Worm (Caenorhabditis elegans) whole organism, L4 larva: ENCODE data around the gene nkat-1.
A peak's percentile ranks its signal among the peaks of the same experiment; 100 is the strongest.

Experiments
- Y105C5A.15 ChIP-seq: fragments of 200-800 bp; sonication (Bioruptor generic); IDR thresholded peaks from 2 replicates; pipeline ENCODE4 v1.3.6; 2022; ENCODE audit warnings: missing genetic modification characterization, missing compliant biosample characterization
- Y75B8A.6 ChIP-seq: fragments of 200-800 bp; sonication (Bioruptor generic); IDR thresholded peaks from 2 replicates; pipeline ENCODE4 v1.3.6; 2022; ENCODE audit warnings: missing genetic modification reagents, missing genetic modification characterization, missing compliant biosample characterization
- aha-1 ChIP-seq: fragments of 150-350 bp; peaks from one replicate; lab custom pipeline; 2014; ENCODE audit warnings: missing biosample characterization, missing genetic modification characterization
- ama-1 ChIP-seq: fragments of 150-350 bp; optimal IDR thresholded peaks from 2 replicates; lab custom pipeline; 2014; ENCODE audit warnings: inconsistent platforms, mixed read lengths
- arid-1 ChIP-seq: fragments of 200-800 bp; sonication (Bioruptor generic); conservative IDR thresholded peaks from 2 replicates; pipeline ENCODE4 v1.3.6; 2022; ENCODE audit warnings: missing genetic modification reagents, missing genetic modification characterization, missing compliant biosample characterization
- attf-4 ChIP-seq: sonication (generic microtip); optimal IDR thresholded peaks from 3 replicates; lab custom pipeline; 2017; ENCODE audit warnings: missing biosample characterization, missing genetic modification characterization
- ceh-62 ChIP-seq: sonication (generic microtip); optimal IDR thresholded peaks from 2 replicates; lab custom pipeline; 2017; ENCODE audit warnings: missing biosample characterization, missing genetic modification characterization
- ceh-82 ChIP-seq: sonication (generic microtip); optimal IDR thresholded peaks from 2 replicates; lab custom pipeline; 2017; ENCODE audit warnings: missing biosample characterization, missing genetic modification characterization
- daf-16 ChIP-seq, 3 experiments: sonication (generic microtip); optimal IDR thresholded peaks; 2 replicates each; lab custom pipeline; 2016 to 2017; ENCODE audit warnings: missing genetic modification characterization in 3 of 3, missing genetic modification reagents in 3 of 3, mild to moderate bottlenecking in 2 of 3, missing compliant biosample characterization in 2 of 3, missing biosample characterization in 1 of 3, moderate library complexity in 1 of 3
- daf-19 ChIP-seq: fragments of 200-800 bp; sonication (Bioruptor generic); conservative IDR thresholded peaks from 2 replicates; pipeline ENCODE4 v1.3.6; 2022; ENCODE audit warnings: missing genetic modification characterization, missing compliant biosample characterization
- dmd-6 ChIP-seq: fragments of 200-800 bp; sonication (Bioruptor generic); IDR thresholded peaks from 2 replicates; pipeline ENCODE4 v1.3.6; 2022; ENCODE audit warnings: missing genetic modification reagents, missing genetic modification characterization, missing compliant biosample characterization
- dmd-8 ChIP-seq: fragments of 200-800 bp; sonication (Bioruptor generic); IDR thresholded peaks from 2 replicates; pipeline ENCODE4 v1.3.6; 2022; ENCODE audit warnings: missing genetic modification characterization, missing compliant biosample characterization
- dmd-9 ChIP-seq: fragments of 200-800 bp; sonication (Bioruptor generic); IDR thresholded peaks from 2 replicates; pipeline ENCODE4 v1.3.6; 2022; ENCODE audit warnings: missing genetic modification reagents, missing genetic modification characterization, missing compliant biosample characterization
- dpl-1 ChIP-seq: fragments of 150-350 bp; optimal IDR thresholded peaks from 2 replicates; lab custom pipeline; 2014; ENCODE audit warnings: missing biosample characterization, missing genetic modification reagents, missing genetic modification characterization
- duxl-1 ChIP-seq: sonication (generic microtip); optimal IDR thresholded peaks from 2 replicates; lab custom pipeline; 2016; ENCODE audit warnings: mild to moderate bottlenecking, missing genetic modification characterization, moderate library complexity, missing compliant biosample characterization; ENCODE audit not compliant: poor library complexity
- dve-1 ChIP-seq: sonication (generic microtip); optimal IDR thresholded peaks from 2 replicates; lab custom pipeline; 2017; ENCODE audit warnings: antibody characterized with exemption, mild to moderate bottlenecking, missing genetic modification characterization, missing compliant biosample characterization; ENCODE audit not compliant: insufficient read depth
- fos-1 ChIP-seq: fragments of 150-350 bp; optimal IDR thresholded peaks from 2 replicates; lab custom pipeline; 2014; ENCODE audit warnings: missing biosample characterization, missing genetic modification characterization
- gei-8 ChIP-seq: fragments of 200-800 bp; sonication (Bioruptor generic); optimal IDR thresholded peaks from 2 replicates; lab custom pipeline; 2018; ENCODE audit warnings: mild to moderate bottlenecking, missing genetic modification characterization, missing compliant biosample characterization
- hlh-11 ChIP-seq: fragments of 200-800 bp; sonication (Bioruptor generic); optimal IDR thresholded peaks from 2 replicates; lab custom pipeline; 2018; ENCODE audit warnings: mild to moderate bottlenecking, missing genetic modification characterization, missing compliant biosample characterization
- hlh-30 ChIP-seq: sonication (generic microtip); optimal IDR thresholded peaks from 2 replicates; lab custom pipeline; 2017; ENCODE audit warnings: antibody characterized with exemption, mild to moderate bottlenecking, missing genetic modification characterization, missing compliant biosample characterization; ENCODE audit not compliant: insufficient read depth
- hmg-1.1 ChIP-seq: fragments of 200-800 bp; sonication (Bioruptor generic); IDR thresholded peaks from 2 replicates; pipeline ENCODE4 v1.3.6; 2022; ENCODE audit warnings: missing genetic modification reagents, missing genetic modification characterization, missing compliant biosample characterization
- lin-1 ChIP-seq: fragments of 200-800 bp; sonication (Bioruptor generic); IDR thresholded peaks from 2 replicates; pipeline ENCODE4 v1.3.6; 2022; ENCODE audit warnings: missing genetic modification reagents, missing genetic modification characterization, missing compliant biosample characterization
- mdl-1 ChIP-seq, 2 experiments: fragments of 150-350 bp in 1 of 2; sonication (generic microtip) in 1 of 2; optimal IDR thresholded peaks; 2 replicates each; lab custom pipeline; 2014 to 2017; ENCODE audit warnings: missing biosample characterization in 2 of 2, missing genetic modification characterization in 2 of 2
- mdt-29 ChIP-seq: fragments of 200-800 bp; sonication (Bioruptor generic); IDR thresholded peaks from 2 replicates; pipeline ENCODE4 v1.3.6; 2022; ENCODE audit warnings: missing genetic modification reagents, missing genetic modification characterization, missing compliant biosample characterization
- mes-2 ChIP-seq: sonication (generic microtip); optimal IDR thresholded peaks from 2 replicates; lab custom pipeline; 2016; ENCODE audit warnings: missing genotype, mild to moderate bottlenecking, missing genetic modification characterization, missing compliant biosample characterization; ENCODE audit not compliant: poor library complexity, severe bottlenecking
- mxl-2 ChIP-seq: fragments of 200-800 bp; sonication (Bioruptor generic); conservative IDR thresholded peaks from 2 replicates; pipeline ENCODE4 v1.3.6; 2022; ENCODE audit warnings: missing genetic modification reagents, missing genetic modification characterization, missing compliant biosample characterization
- nhr-28 ChIP-seq: fragments of 150-350 bp; optimal IDR thresholded peaks from 2 replicates; lab custom pipeline; 2014; ENCODE audit warnings: missing biosample characterization, missing genetic modification characterization
- nhr-76 ChIP-seq: fragments of 150-350 bp; optimal IDR thresholded peaks from 2 replicates; lab custom pipeline; 2014; ENCODE audit warnings: missing biosample characterization, missing genetic modification characterization
- nhr-77 ChIP-seq: fragments of 150-350 bp; optimal IDR thresholded peaks from 2 replicates; lab custom pipeline; 2014; ENCODE audit warnings: missing biosample characterization, missing genetic modification characterization
- pha-4 ChIP-seq, 2 experiments: fragments of 150-350 bp in 1 of 2; fragments of 200-800 bp in 1 of 2; sonication (Bioruptor generic) in 1 of 2; IDR thresholded peaks in 1 of 2; optimal IDR thresholded peaks in 1 of 2; 2 replicates each; pipeline versions ENCODE4 v1.3.6 to Lab custom; 2014 to 2022; ENCODE audit warnings: missing genetic modification characterization in 2 of 2, missing genetic modification reagents in 2 of 2, missing biosample characterization in 1 of 2, missing compliant biosample characterization in 1 of 2
- rbr-2 ChIP-seq: sonication (generic microtip); optimal IDR thresholded peaks from 2 replicates; lab custom pipeline; 2016; ENCODE audit warnings: missing genotype, missing genetic modification characterization, missing compliant biosample characterization
- saeg-2 ChIP-seq: fragments of 200-800 bp; sonication (Bioruptor generic); IDR thresholded peaks from 2 replicates; pipeline ENCODE4 v1.3.6; 2022; ENCODE audit warnings: missing genetic modification reagents, missing genetic modification characterization, missing compliant biosample characterization
- snpc-1.2 ChIP-seq: fragments of 200-800 bp; sonication (Bioruptor generic); IDR thresholded peaks from 2 replicates; pipeline ENCODE4 v1.3.6; 2022; ENCODE audit warnings: missing genetic modification reagents, missing genetic modification characterization, missing compliant biosample characterization
- spr-1 ChIP-seq: sonication (generic microtip); optimal IDR thresholded peaks from 2 replicates; lab custom pipeline; 2016; ENCODE audit warnings: mild to moderate bottlenecking, missing genetic modification characterization, missing compliant biosample characterization
- spr-3 ChIP-seq: fragments of 200-800 bp; sonication (Bioruptor generic); optimal IDR thresholded peaks from 2 replicates; lab custom pipeline; 2018; ENCODE audit warnings: mild to moderate bottlenecking, missing genetic modification characterization, missing compliant biosample characterization
- unc-62 ChIP-seq, 3 experiments: fragments of 150-350 bp in 1 of 3; sonication (generic microtip); optimal IDR thresholded peaks in 2 of 3; peaks in 1 of 3; 1 replicate in 1 of 3; 2 replicates in 2 of 3; lab custom pipeline; 2014 to 2017; ENCODE audit warnings: missing biosample characterization in 3 of 3, missing genetic modification characterization in 3 of 3, missing genetic modification reagents in 3 of 3, missing genotype in 1 of 3
- vab-7 ChIP-seq: fragments of 200-800 bp; sonication (Bioruptor generic); IDR thresholded peaks from 2 replicates; pipeline ENCODE4 v1.3.6; 2022; ENCODE audit warnings: missing genetic modification reagents, missing genetic modification characterization, missing compliant biosample characterization
- zfp-3 ChIP-seq: fragments of 200-800 bp; sonication (Bioruptor generic); conservative IDR thresholded peaks from 2 replicates; pipeline ENCODE4 v1.3.6; 2022; ENCODE audit warnings: missing genetic modification reagents, missing genetic modification characterization, missing compliant biosample characterization
- zip-11 ChIP-seq: fragments of 200-800 bp; sonication (Bioruptor generic); IDR thresholded peaks from 2 replicates; pipeline ENCODE4 v1.3.6; 2022; ENCODE audit warnings: missing genetic modification characterization, missing compliant biosample characterization
- ztf-7 ChIP-seq: fragments of 150-350 bp; optimal IDR thresholded peaks from 2 replicates; lab custom pipeline; 2014; ENCODE audit warnings: missing biosample characterization, missing genetic modification characterization

Gene nkat-1

DNA sequence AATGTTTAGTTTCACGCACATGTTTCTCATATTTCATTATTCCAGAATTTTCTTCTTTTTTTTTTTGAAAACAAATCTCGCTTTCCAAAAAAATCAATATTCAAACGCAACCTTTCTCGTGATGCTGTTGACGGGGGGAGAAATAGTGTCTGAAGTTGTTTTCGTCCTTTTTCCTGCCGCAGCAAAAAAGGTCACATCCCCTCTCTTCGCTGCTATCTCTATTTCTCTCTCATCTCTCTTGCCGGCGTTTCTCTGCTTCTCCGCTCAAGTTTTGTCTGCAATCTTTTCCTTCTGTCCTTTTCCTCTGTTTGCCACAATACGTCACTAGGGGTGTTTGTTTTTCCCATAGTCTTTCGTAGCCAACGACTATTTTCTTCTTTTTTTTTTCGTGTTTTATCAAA, 6.8 kb upstream of the nkat-1 start (continued):
- no peak for TF ChIP-seq attf-4 (tag; lab: Kevin White, UChicago)
- no peak for TF ChIP-seq gei-8 (GFP tag; lab: Kevin White, UChicago)
- no peak for TF ChIP-seq fos-1 (tag; lab: Kevin White, UChicago)
- TF ChIP-seq vab-7 (GFP tag; lab: Robert Waterston, UW), result 0 out of 2 replicates have a peak, but pooled peaks have one; percentile 21
- TF ChIP-seq dmd-9 (GFP tag; lab: Robert Waterston, UW), result no peak
- TF ChIP-seq aha-1 (tag; lab: Kevin White, UChicago), result peak; percentile 18
- TF ChIP-seq mdt-29, result no peak
- TF ChIP-seq ceh-82 (tag; lab: Kevin White, UChicago), result no peak
- TF ChIP-seq zfp-3 (GFP tag; lab: Robert Waterston, UW), result no peak
- no peak for TF ChIP-seq arid-1 (GFP tag; lab: Robert Waterston, UW)
- TF ChIP-seq dpl-1 (GFP tag; lab: Kevin White, UChicago), result peak; percentile 54
- TF ChIP-seq ztf-7 (tag; lab: Kevin White, UChicago), result peak; percentile 2
- TF ChIP-seq saeg-2 (GFP tag; lab: Robert Waterston, UW), result no peak
- no peak for TF ChIP-seq spr-1 (tag; lab: Kevin White, UChicago)
- TF ChIP-seq dve-1 (tag; lab: Kevin White, UChicago), result peak; percentile 91
- no peak for TF ChIP-seq Y105C5A.15 (GFP tag; lab: Robert Waterston, UW)
- TF ChIP-seq Y75B8A.6, result no peak
- TF ChIP-seq mxl-2 (GFP tag; lab: Robert Waterston, UW), result no peak
- TF ChIP-seq spr-3 (GFP tag; lab: Kevin White, UChicago), result no peak
- peak; percentile 80 for TF ChIP-seq rbr-2
- TF ChIP-seq ama-1, result no peak
- TF ChIP-seq duxl-1 (tag; lab: Kevin White, UChicago), result no peak
- peak; percentile 66 for TF ChIP-seq mes-2 (tag; lab: Kevin White, UChicago)
- TF ChIP-seq dmd-8 (GFP tag; lab: Robert Waterston, UW), result no peak
- no peak for TF ChIP-seq nhr-76 (tag; lab: Kevin White, UChicago)
- TF ChIP-seq lin-1 (GFP tag; lab: Robert Waterston, UW), result 0 out of 2 replicates have a peak, but pooled peaks have one; percentile 30
- TF ChIP-seq, all 104 proteins: peak for 39

ce11 chrX:14145634-14146033, 5.7 kb upstream of the nkat-1 start:
- TF ChIP-seq hmg-1.1 (GFP tag; lab: Robert Waterston, UW), result no peak
- TF ChIP-seq hlh-11, result peak; percentile 2
- TF ChIP-seq ceh-62 (tag; lab: Kevin White, UChicago), result no peak
- no peak for TF ChIP-seq pha-4 (GFP tag; IDR thresholded peaks at IDR 0.05; lab: Robert Waterston, UW)
- no peak for TF ChIP-seq pha-4 (tag; optimal IDR thresholded peaks at IDR 0.05; lab: Kevin White, UChicago)
- TF ChIP-seq nhr-77 (tag; lab: Kevin White, UChicago), result peak; percentile 43
- TF ChIP-seq dmd-6 (GFP tag; lab: Robert Waterston, UW), result 0 out of 2 replicates have a peak, but pooled peaks have one; percentile 17
- peak in 1 of 2 experiments; percentile 65 for TF ChIP-seq unc-62 (GFP tag; optimal IDR thresholded peaks at IDR 0.05 in 1 of 2; lab: Kevin White, UChicago)
- no peak for TF ChIP-seq unc-62 (tag; optimal IDR thresholded peaks at IDR 0.05; lab: Kevin White, UChicago)
- TF ChIP-seq snpc-1.2 (GFP tag; lab: Robert Waterston, UW), result no peak
- peak in 1 of 2 experiments; percentile 58 for TF ChIP-seq mdl-1 (tag; optimal IDR thresholded peaks at IDR 0.05; lab: Kevin White, UChicago)
- TF ChIP-seq hlh-30 (tag; lab: Kevin White, UChicago), result peak; percentile 77
- TF ChIP-seq dve-1 (tag; lab: Kevin White, UChicago), result peak; percentile 74
- peak; percentile 38 for TF ChIP-seq nhr-28 (tag; lab: Kevin White, UChicago)
- TF ChIP-seq zip-11 (GFP tag; lab: Robert Waterston, UW), result no peak
- TF ChIP-seq rbr-2, result no peak
- TF ChIP-seq daf-16 (GFP tag; optimal IDR thresholded peaks at IDR 0.05; lab: Kevin White, UChicago), result no peak
- TF ChIP-seq daf-16 (tag; optimal IDR thresholded peaks at IDR 0.05; lab: Kevin White, UChicago), result peak; percentile 98
- TF ChIP-seq daf-19, result no peak
